Worm (Caenorhabditis elegans): ENCODE measurements around the gene ZC155.4.

ZC155.4 gene

ce11 chrIII:5165745-5166144, 49.5 kb downstream of the ZC155.4 start:
- no peak for TF ChIP-seq unc-62 (GFP tag; optimal IDR thresholded peaks at IDR 0.05)

- no peak for TF ChIP-seq unc-62 (GFP tag; optimal IDR thresholded peaks at IDR 0.05)
Measured at ce11 chrIII:5165211-5165610, 50.1 kb downstream of the ZC155.4 start, which contains the start of gene T10F2.2. Gene T10F2.2 (minus strand): TSS chrIII:5165311.

ce11 chrIII:5162820-5163631, 52.2 kb downstream of the ZC155.4 start, which contains the start of gene gars-1:
Gene gars-1 (minus strand): TSS chrIII:5163627.
- TF ChIP-seq unc-62 (GFP tag; optimal IDR thresholded peaks at IDR 0.05), result no peak

All from whole organism, dauer.